Worm (Caenorhabditis elegans) whole organism, L2 larva: ENCODE results near the gene srw-71.

Experiments
- F13H6.1 ChIP-seq: sonication (generic microtip); optimal IDR thresholded peaks from 2 replicates; lab custom pipeline; 2016; ENCODE audit warnings: missing genetic modification characterization, missing compliant biosample characterization
- dmd-4 ChIP-seq: sonication (generic microtip); optimal IDR thresholded peaks from 2 replicates; lab custom pipeline; 2017; ENCODE audit warnings: missing biosample characterization, missing genetic modification characterization
- elt-1 ChIP-seq: fragments of 150-350 bp; optimal IDR thresholded peaks from 2 replicates; lab custom pipeline; 2014; ENCODE audit warnings: missing biosample characterization, missing genetic modification characterization
- elt-3 ChIP-seq: sonication (generic microtip); optimal IDR thresholded peaks from 2 replicates; lab custom pipeline; 2017; ENCODE audit warnings: missing biosample characterization, missing genetic modification characterization
- nhr-237 ChIP-seq: fragments of 150-350 bp; optimal IDR thresholded peaks from 2 replicates; lab custom pipeline; 2014; ENCODE audit warnings: missing biosample characterization, missing genetic modification characterization
- unc-55 ChIP-seq: fragments of 150-350 bp; sonication (generic microtip); optimal IDR thresholded peaks from 3 replicates; lab custom pipeline; 2014; ENCODE audit warnings: missing biosample characterization, missing genetic modification reagents, missing genetic modification characterization
- ztf-4 ChIP-seq: fragments of 150-350 bp; optimal IDR thresholded peaks from 2 replicates; lab custom pipeline; 2014; ENCODE audit warnings: missing biosample characterization, missing genetic modification characterization

DNA sequence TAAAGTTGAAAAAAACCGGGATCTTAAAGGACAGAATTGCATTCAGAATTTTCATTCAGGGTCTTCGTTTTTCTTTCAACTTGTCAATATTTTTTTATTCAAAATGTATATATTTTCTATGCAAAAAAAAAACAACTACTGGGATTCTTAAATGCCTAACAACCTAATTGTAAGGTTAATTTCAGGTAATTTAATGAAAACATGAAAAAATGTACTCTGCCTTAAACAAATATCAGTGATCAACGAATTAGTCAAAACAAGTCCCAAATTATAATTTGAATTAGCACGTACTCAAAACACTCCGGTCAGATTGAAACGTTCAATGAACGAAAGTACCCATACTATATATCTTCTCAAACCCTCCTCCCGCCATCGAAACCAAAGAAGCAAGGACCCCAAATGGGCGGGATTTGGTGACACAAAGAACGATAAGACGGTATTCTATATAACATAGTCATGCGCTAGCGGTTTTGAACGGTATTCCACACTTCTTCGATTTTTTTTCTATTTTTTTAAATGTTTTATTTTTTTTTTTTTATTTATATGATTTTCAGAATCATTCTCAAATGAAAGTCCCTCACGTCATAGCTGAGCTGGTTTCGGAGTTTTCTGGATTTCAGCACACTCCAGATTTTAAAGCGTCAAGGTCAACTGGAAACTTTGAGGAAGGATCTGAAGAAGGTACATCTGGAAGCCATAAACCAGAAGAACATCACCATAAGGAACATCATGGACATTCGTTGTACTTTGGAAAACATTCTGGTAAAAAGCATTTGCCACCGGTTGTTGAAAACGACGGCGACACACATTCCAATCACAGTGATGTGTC is 4.7 kb upstream of the srw-71 start, which contains the start of the genes ddo-2 and F25E5.8:
- TF ChIP-seq dmd-4 (tag; lab: Kevin White, UChicago) (no peak), ztf-4 (no peak), nhr-237 (no peak), elt-3 (no peak), elt-1 (tag; lab: Kevin White, UChicago) (no peak), unc-55 (no peak), F13H6.1 (tag; lab: Kevin White, UChicago) (no peak)
